Worm (Caenorhabditis elegans) whole organism, L1 larva: Measurements from ENCODE around the gene C14A4.6.
A peak's percentile ranks its signal among the peaks of the same experiment; 100 is the strongest.

ENCODE experiments used
- C34B4.2 ChIP-seq: sonication (generic microtip); optimal IDR thresholded peaks from 2 replicates; lab custom pipeline; 2017; ENCODE audit warnings: mild to moderate bottlenecking, missing genetic modification characterization, missing compliant biosample characterization
- F16B12.6 ChIP-seq: fragments of 150-350 bp; optimal IDR thresholded peaks from 2 replicates; lab custom pipeline; 2014; ENCODE audit warnings: missing biosample characterization, missing genetic modification characterization
- Y116A8C.19 ChIP-seq: sonication (generic microtip); optimal IDR thresholded peaks from 2 replicates; lab custom pipeline; 2016; ENCODE audit warnings: missing compliant biosample characterization, missing genetic modification characterization, borderline replicate concordance
- aha-1 ChIP-seq: fragments of 150-350 bp; optimal IDR thresholded peaks from 2 replicates; lab custom pipeline; 2014; ENCODE audit warnings: missing biosample characterization, missing genetic modification characterization
- alr-1 ChIP-seq: fragments of 200-800 bp; sonication (Bioruptor generic); optimal IDR thresholded peaks from 2 replicates; lab custom pipeline; 2018; ENCODE audit warnings: borderline replicate concordance, mild to moderate bottlenecking, missing genetic modification characterization, missing compliant biosample characterization
- aly-2 ChIP-seq: fragments of 150-350 bp; optimal IDR thresholded peaks from 2 replicates; lab custom pipeline; 2014; ENCODE audit warnings: missing biosample characterization, missing genetic modification characterization
- blmp-1 ChIP-seq: fragments of 150-350 bp; optimal IDR thresholded peaks from 2 replicates; lab custom pipeline; 2014; ENCODE audit warnings: missing biosample characterization, missing genetic modification characterization
- ceh-8 ChIP-seq: fragments of 200-800 bp; sonication (Bioruptor generic); optimal IDR thresholded peaks from 2 replicates; lab custom pipeline; 2018; ENCODE audit warnings: mild to moderate bottlenecking, missing genetic modification characterization, moderate library complexity, missing compliant biosample characterization
- ceh-82 ChIP-seq, 3 experiments: fragments of 150-350 bp in 1 of 3; sonication (generic microtip) in 2 of 3; optimal IDR thresholded peaks; 2 replicates each; lab custom pipeline; 2014 to 2017; ENCODE audit warnings: missing biosample characterization in 3 of 3, missing genetic modification characterization in 3 of 3
- ceh-90 ChIP-seq: sonication (generic microtip); optimal IDR thresholded peaks from 2 replicates; lab custom pipeline; 2016; ENCODE audit warnings: missing genetic modification characterization, missing compliant biosample characterization
- ces-1 ChIP-seq: fragments of 150-350 bp; optimal IDR thresholded peaks from 2 replicates; lab custom pipeline; 2014; ENCODE audit warnings: missing biosample characterization, missing genetic modification reagents, missing genetic modification characterization
- dpl-1 ChIP-seq, 3 experiments: fragments of 150-350 bp in 2 of 3; sonication (generic microtip) in 1 of 3; optimal IDR thresholded peaks; 2 replicates each; lab custom pipeline; 2014 to 2017; ENCODE audit warnings: missing biosample characterization in 3 of 3, missing genetic modification characterization in 3 of 3, missing genetic modification reagents in 3 of 3
- efl-3 ChIP-seq: fragments of 200-800 bp; sonication (Bioruptor generic); optimal IDR thresholded peaks from 2 replicates; lab custom pipeline; 2018; ENCODE audit warnings: mild to moderate bottlenecking, missing genetic modification characterization, missing compliant biosample characterization
- egl-13 ChIP-seq: sonication (generic microtip); optimal IDR thresholded peaks from 2 replicates; lab custom pipeline; 2016; ENCODE audit warnings: missing genotype, missing genetic modification reagents, missing genetic modification characterization, missing compliant biosample characterization
- egl-27 ChIP-seq, 2 experiments: fragments of 150-350 bp in 1 of 2; sonication (generic microtip); optimal IDR thresholded peaks; 3 replicates each; lab custom pipeline; 2017 to 2018; ENCODE audit warnings: missing biosample characterization in 2 of 2, missing genetic modification characterization in 2 of 2, missing genetic modification reagents in 2 of 2
- elt-2 ChIP-seq: sonication (generic microtip); optimal IDR thresholded peaks from 2 replicates; lab custom pipeline; 2016; ENCODE audit warnings: missing genetic modification characterization, mild to moderate bottlenecking, inconsistent platforms, missing compliant biosample characterization, missing genetic modification reagents
- elt-3 ChIP-seq, 6 experiments: fragments of 150-350 bp in 1 of 6; sonication (generic microtip); optimal IDR thresholded peaks; 2 replicates each; lab custom pipeline; 2017 to 2018; ENCODE audit warnings: missing biosample characterization in 6 of 6, missing genetic modification characterization in 6 of 6, inconsistent platforms in 1 of 6
- ets-5 ChIP-seq: fragments of 200-800 bp; sonication (Bioruptor generic); IDR thresholded peaks from 2 replicates; pipeline ENCODE4 v1.3.6; 2022; ENCODE audit warnings: missing genetic modification characterization, missing compliant biosample characterization
- fkh-10 ChIP-seq: sonication (generic microtip); optimal IDR thresholded peaks from 2 replicates; lab custom pipeline; 2017; ENCODE audit warnings: missing biosample characterization, missing genetic modification reagents, missing genetic modification characterization
- fkh-4 ChIP-seq: sonication (generic microtip); optimal IDR thresholded peaks from 2 replicates; lab custom pipeline; 2016; ENCODE audit warnings: missing compliant biosample characterization, missing genetic modification characterization, borderline replicate concordance
- fos-1 ChIP-seq: fragments of 150-350 bp; optimal IDR thresholded peaks from 2 replicates; lab custom pipeline; 2014; ENCODE audit warnings: missing biosample characterization, missing genetic modification characterization
- hpl-2 ChIP-seq: fragments of 150-350 bp; optimal IDR thresholded peaks from 2 replicates; lab custom pipeline; 2014; ENCODE audit warnings: missing biosample characterization, missing genetic modification reagents, missing genetic modification characterization
- irx-1 ChIP-seq: sonication (generic microtip); optimal IDR thresholded peaks from 2 replicates; lab custom pipeline; 2016; ENCODE audit warnings: missing genetic modification characterization, missing compliant biosample characterization
- isw-1 ChIP-seq: fragments of 200-800 bp; sonication (Bioruptor generic); IDR thresholded peaks from 2 replicates; pipeline ENCODE4 v1.3.6; 2022; ENCODE audit warnings: missing genetic modification characterization, missing compliant biosample characterization
- lin-15B ChIP-seq: fragments of 150-350 bp; sonication (generic microtip); optimal IDR thresholded peaks from 3 replicates; lab custom pipeline; 2014; ENCODE audit warnings: missing biosample characterization, missing genetic modification characterization
- lin-35 ChIP-seq, 2 experiments: fragments of 150-350 bp; optimal IDR thresholded peaks; 2 replicates each; lab custom pipeline; 2014; ENCODE audit warnings: missing biosample characterization in 2 of 2, missing genetic modification characterization in 2 of 2, missing genetic modification reagents in 2 of 2
- lin-39 ChIP-seq: fragments of 150-350 bp; optimal IDR thresholded peaks from 2 replicates; lab custom pipeline; 2014; ENCODE audit warnings: missing biosample characterization, missing genetic modification reagents, missing genetic modification characterization
- lsy-2 ChIP-seq, 2 experiments: fragments of 150-350 bp; optimal IDR thresholded peaks; 2 replicates each; lab custom pipeline; 2014; ENCODE audit warnings: missing biosample characterization in 2 of 2, missing genetic modification characterization in 2 of 2
- mab-9 ChIP-seq: fragments of 200-800 bp; sonication (Bioruptor generic); IDR thresholded peaks from 2 replicates; pipeline ENCODE4 v1.3.6; 2022; ENCODE audit warnings: missing genetic modification reagents, missing genetic modification characterization, missing compliant biosample characterization
- mdl-1 ChIP-seq, 2 experiments: fragments of 150-350 bp; optimal IDR thresholded peaks; 2 replicates each; lab custom pipeline; 2014 to 2017; ENCODE audit warnings: missing biosample characterization in 2 of 2, missing genetic modification characterization in 2 of 2, inconsistent platforms in 1 of 2
- mep-1 ChIP-seq: fragments of 150-350 bp; optimal IDR thresholded peaks from 2 replicates; lab custom pipeline; 2014; ENCODE audit warnings: missing biosample characterization, missing genetic modification characterization
- nhr-20 ChIP-seq: sonication (generic microtip); optimal IDR thresholded peaks from 2 replicates; lab custom pipeline; 2016; ENCODE audit warnings: mild to moderate bottlenecking, missing genetic modification characterization, missing compliant biosample characterization
- nhr-237 ChIP-seq: fragments of 150-350 bp; optimal IDR thresholded peaks from 2 replicates; lab custom pipeline; 2014; ENCODE audit warnings: missing biosample characterization, missing genetic modification characterization
- nhr-47 ChIP-seq: sonication (generic microtip); optimal IDR thresholded peaks from 2 replicates; lab custom pipeline; 2016; ENCODE audit warnings: mild to moderate bottlenecking, missing genetic modification characterization, moderate library complexity, missing compliant biosample characterization
- nhr-85 ChIP-seq: sonication (generic microtip); peaks from one replicate; lab custom pipeline; 2016; ENCODE audit warnings: missing genetic modification characterization, inconsistent platforms, missing compliant biosample characterization
- pqm-1 ChIP-seq: sonication (generic microtip); optimal IDR thresholded peaks from 3 replicates; lab custom pipeline; 2017; ENCODE audit warnings: missing biosample characterization, missing genetic modification characterization
- rnt-1 ChIP-seq: sonication (generic microtip); optimal IDR thresholded peaks from 2 replicates; lab custom pipeline; 2016; ENCODE audit warnings: mild to moderate bottlenecking, missing genetic modification characterization, moderate library complexity, missing compliant biosample characterization
- skn-1 ChIP-seq: fragments of 150-350 bp; optimal IDR thresholded peaks from 2 replicates; lab custom pipeline; 2014; ENCODE audit warnings: missing biosample characterization, missing genetic modification characterization
- snu-23 ChIP-seq: sonication (generic microtip); optimal IDR thresholded peaks from 2 replicates; lab custom pipeline; 2016; ENCODE audit warnings: missing genetic modification characterization, missing compliant biosample characterization
- sox-4 ChIP-seq: sonication (generic microtip); optimal IDR thresholded peaks from 2 replicates; lab custom pipeline; 2016; ENCODE audit warnings: missing genetic modification characterization, missing compliant biosample characterization
- sup-37 ChIP-seq: fragments of 200-800 bp; sonication (Bioruptor generic); optimal IDR thresholded peaks from 2 replicates; lab custom pipeline; 2018; ENCODE audit warnings: mild to moderate bottlenecking, missing genetic modification characterization, missing compliant biosample characterization
- unc-30 ChIP-seq: sonication (generic microtip); optimal IDR thresholded peaks from 2 replicates; lab custom pipeline; 2017; ENCODE audit warnings: missing biosample characterization, missing genetic modification characterization
- unc-62 ChIP-seq: fragments of 150-350 bp; optimal IDR thresholded peaks from 2 replicates; lab custom pipeline; 2014; ENCODE audit warnings: missing biosample characterization, missing genetic modification reagents, missing genetic modification characterization
- unc-86 ChIP-seq: sonication (generic microtip); optimal IDR thresholded peaks from 2 replicates; lab custom pipeline; 2016; ENCODE audit warnings: missing genetic modification characterization, missing compliant biosample characterization
- vab-15 ChIP-seq: sonication (generic microtip); optimal IDR thresholded peaks from 2 replicates; lab custom pipeline; 2017; ENCODE audit warnings: missing genotype, mild to moderate bottlenecking, missing genetic modification characterization, missing compliant biosample characterization
- xbp-1 ChIP-seq: sonication (generic microtip); optimal IDR thresholded peaks from 2 replicates; lab custom pipeline; 2016; ENCODE audit warnings: missing genetic modification characterization, missing compliant biosample characterization
- zag-1 ChIP-seq: fragments of 150-350 bp; optimal IDR thresholded peaks from 2 replicates; lab custom pipeline; 2014; ENCODE audit warnings: missing biosample characterization, missing genetic modification characterization
- zip-4 ChIP-seq: fragments of 200-800 bp; sonication (Bioruptor generic); optimal IDR thresholded peaks from 2 replicates; lab custom pipeline; 2018; ENCODE audit warnings: mild to moderate bottlenecking, missing genetic modification characterization, moderate library complexity, missing compliant biosample characterization
- ztf-11 ChIP-seq, 2 experiments: sonication (generic microtip); optimal IDR thresholded peaks; 2 replicates each; lab custom pipeline; 2016 to 2017; ENCODE audit warnings: missing genetic modification characterization in 2 of 2, missing biosample characterization in 1 of 2, missing compliant biosample characterization in 1 of 2
- ztf-4 ChIP-seq: fragments of 150-350 bp; optimal IDR thresholded peaks from 2 replicates; lab custom pipeline; 2014; ENCODE audit warnings: missing biosample characterization, missing genetic modification characterization

C14A4.6 gene

ce11 chrII:10563368-10563767, 31.2 kb downstream of the C14A4.6 start, which contains the start of gene cdc-48.1 (continued):
- TF ChIP-seq efl-3 (GFP tag; lab: Kevin White, UChicago) (peak; percentile 88), irx-1 (tag; lab: Kevin White, UChicago) (peak; percentile 99), ets-5 (GFP tag; lab: Robert Waterston, UW) (peak; percentile 97; the same call in 1 of the 2 replicates), fkh-4 (peak; percentile 93), xbp-1 (tag; lab: Kevin White, UChicago) (peak; percentile 100), Y116A8C.19 (tag; lab: Kevin White, UChicago) (peak; percentile 24), mab-9 (peak; percentile 99), lin-15B (tag; lab: Kevin White, UChicago) (peak; percentile 100), skn-1 (tag; lab: Kevin White, UChicago) (peak; percentile 100), F16B12.6 (tag; lab: Kevin White, UChicago) (peak; percentile 81), lsy-2 (tag; optimal IDR thresholded peaks at IDR 0.05; lab: Kevin White, UChicago) (peak; percentile 98 to 99), aly-2 (tag; lab: Kevin White, UChicago) (peak; percentile 100), hpl-2 (GFP tag; lab: Kevin White, UChicago) (peak; percentile 99), nhr-85 (tag; lab: Kevin White, UChicago) (peak; percentile 100), zag-1 (peak; percentile 100), mep-1 (tag; lab: Kevin White, UChicago) (peak; percentile 100), sup-37 (GFP tag; lab: Kevin White, UChicago) (peak; percentile 99), egl-27 (tag; optimal IDR thresholded peaks at IDR 0.05; lab: Kevin White, UChicago) (peak; percentile 90 to 100), ztf-11 (tag; optimal IDR thresholded peaks at IDR 0.05; lab: Kevin White, UChicago) (peak in 1 of 2 experiments; percentile 98), pqm-1 (tag; lab: Kevin White, UChicago) (peak; percentile 83), fos-1 (tag; lab: Kevin White, UChicago) (peak; percentile 100), unc-86 (tag; lab: Kevin White, UChicago) (peak; percentile 100), C34B4.2 (tag; lab: Kevin White, UChicago) (peak; percentile 94), ceh-82 (tag; optimal IDR thresholded peaks at IDR 0.05; lab: Kevin White, UChicago) (peak; percentile 100), snu-23 (GFP tag; lab: Kevin White, UChicago) (peak; percentile 100), zip-4 (GFP tag; lab: Kevin White, UChicago) (peak; percentile 96), isw-1 (GFP tag; lab: Robert Waterston, UW) (peak; percentile 100), egl-13 (tag; lab: Kevin White, UChicago) (peak; percentile 100), ceh-8 (GFP tag; lab: Kevin White, UChicago) (peak; percentile 99), ces-1 (GFP tag; lab: Kevin White, UChicago) (peak; percentile 97), vab-15 (tag; lab: Kevin White, UChicago) (peak; percentile 100), aha-1 (tag; lab: Kevin White, UChicago) (peak; percentile 97), unc-62 (GFP tag; lab: Kevin White, UChicago) (peak; percentile 100), mdl-1 (tag; optimal IDR thresholded peaks at IDR 0.05; lab: Kevin White, UChicago) (peak; percentile 82 to 99), ztf-4 (peak; percentile 100), elt-3 (tag; optimal IDR thresholded peaks at IDR 0.05; lab: Kevin White, UChicago) (peak; percentile 99 to 100 (median 100)), fkh-10 (GFP tag; lab: Kevin White, UChicago) (peak; percentile 100), lin-39 (tag; lab: Kevin White, UChicago) (peak; percentile 100), nhr-20 (tag; lab: Kevin White, UChicago) (peak; percentile 100), nhr-237 (tag; lab: Kevin White, UChicago) (peak; percentile 100)

- TF ChIP-seq sox-4 (tag; lab: Kevin White, UChicago) (no peak), lin-15B (tag; lab: Kevin White, UChicago) (no peak), unc-62 (GFP tag; lab: Kevin White, UChicago) (no peak), efl-3 (GFP tag; lab: Kevin White, UChicago) (no peak), alr-1 (tag; lab: Kevin White, UChicago) (no peak), lsy-2 (tag; optimal IDR thresholded peaks at IDR 0.05; lab: Kevin White, UChicago) (no peak), ceh-90 (tag; lab: Kevin White, UChicago) (no peak), zip-4 (GFP tag; lab: Kevin White, UChicago) (no peak), ztf-4 (no peak), rnt-1 (no peak), zag-1 (no peak), unc-30 (tag; lab: Kevin White, UChicago) (no peak), nhr-47 (peak; percentile 3), elt-2 (peak; percentile 66), F16B12.6 (tag; lab: Kevin White, UChicago) (no peak), dpl-1 (GFP tag; optimal IDR thresholded peaks at IDR 0.05; lab: Kevin White, UChicago) (no peak), fkh-10 (GFP tag; lab: Kevin White, UChicago) (no peak), blmp-1 (tag; lab: Kevin White, UChicago) (no peak), lin-35 (GFP tag; optimal IDR thresholded peaks at IDR 0.05; lab: Kevin White, UChicago) (peak in 1 of 2 experiments; percentile 7), ces-1 (GFP tag; lab: Kevin White, UChicago) (no peak)
These were observed 34.8 kb downstream of the C14A4.6 start for ce11 chrII:10559671-10560184.
